Worm (Caenorhabditis elegans) whole organism, young adult: ENCODE data around the gene str-160.

Source experiments
- B0336.3 ChIP-seq: fragments of 200-800 bp; sonication (Bioruptor generic); IDR thresholded peaks from 2 replicates; pipeline ENCODE4 v1.3.6; 2022; ENCODE audit warnings: missing genetic modification characterization, missing compliant biosample characterization
- F10E7.11 ChIP-seq: sonication (generic microtip); optimal IDR thresholded peaks from 2 replicates; lab custom pipeline; 2017; ENCODE audit warnings: mild to moderate bottlenecking, missing genetic modification characterization, moderate library complexity, missing compliant biosample characterization
- F52B5.7 ChIP-seq: sonication (generic microtip); optimal IDR thresholded peaks from 2 replicates; lab custom pipeline; 2016; ENCODE audit warnings: mild to moderate bottlenecking, missing genetic modification characterization, missing compliant biosample characterization
- F55B11.4 ChIP-seq: sonication (generic microtip); optimal IDR thresholded peaks from 2 replicates; lab custom pipeline; 2016; ENCODE audit warnings: missing compliant biosample characterization, missing genetic modification characterization, borderline replicate concordance; ENCODE audit not compliant: insufficient read depth
- K11D2.4 ChIP-seq: fragments of 200-800 bp; sonication (Bioruptor generic); IDR thresholded peaks from 2 replicates; pipeline ENCODE4 v1.3.6; 2022; ENCODE audit warnings: missing genetic modification reagents, missing genetic modification characterization, missing compliant biosample characterization
- K12H6.12 ChIP-seq: fragments of 200-800 bp; sonication (Bioruptor generic); optimal IDR thresholded peaks from 2 replicates; lab custom pipeline; 2018; ENCODE audit warnings: mild to moderate bottlenecking, missing genetic modification characterization, missing compliant biosample characterization
- Y53F4B.3 ChIP-seq: fragments of 200-800 bp; sonication (Bioruptor generic); IDR thresholded peaks from 2 replicates; pipeline ENCODE4 v1.3.6; 2022; ENCODE audit warnings: missing genetic modification reagents, missing genetic modification characterization, missing compliant biosample characterization
- ZK185.1 ChIP-seq: sonication (generic microtip); optimal IDR thresholded peaks from 2 replicates; lab custom pipeline; 2016; ENCODE audit warnings: mild to moderate bottlenecking, missing genetic modification characterization, missing compliant biosample characterization; ENCODE audit not compliant: poor library complexity, severe bottlenecking
- ama-1 ChIP-seq, 3 experiments: fragments of 150-350 bp in 1 of 3; sonication (generic microtip) in 2 of 3; optimal IDR thresholded peaks; 2 replicates each; lab custom pipeline; 2014 to 2018; ENCODE audit warnings: missing biosample characterization in 2 of 3, missing genetic modification characterization in 2 of 3, missing genetic modification reagents in 2 of 3
- attf-6 ChIP-seq: fragments of 200-800 bp; sonication (Bioruptor generic); IDR thresholded peaks from 2 replicates; pipeline ENCODE4 v1.3.6; 2022; ENCODE audit warnings: missing genetic modification reagents, missing genetic modification characterization, missing compliant biosample characterization
- bed-1 ChIP-seq: fragments of 200-800 bp; sonication (Bioruptor generic); IDR thresholded peaks from 2 replicates; pipeline ENCODE4 v1.3.6; 2022; ENCODE audit warnings: missing genetic modification reagents, missing genetic modification characterization, missing compliant biosample characterization
- cebp-2 ChIP-seq: fragments of 200-800 bp; sonication (Bioruptor generic); IDR thresholded peaks from 2 replicates; pipeline ENCODE4 v1.3.6; 2022; ENCODE audit warnings: missing genetic modification characterization, missing compliant biosample characterization
- ceh-79 ChIP-seq: sonication (generic microtip); optimal IDR thresholded peaks from 2 replicates; lab custom pipeline; 2017; ENCODE audit warnings: mild to moderate bottlenecking, missing genetic modification characterization, missing compliant biosample characterization
- efl-1 ChIP-seq: fragments of 150-350 bp; optimal IDR thresholded peaks from 2 replicates; lab custom pipeline; 2014; ENCODE audit warnings: missing biosample characterization, missing genetic modification reagents, missing genetic modification characterization
- egl-18 ChIP-seq: fragments of 200-800 bp; sonication (Bioruptor generic); IDR thresholded peaks from 2 replicates; pipeline ENCODE4 v1.3.6; 2022; ENCODE audit warnings: missing genetic modification reagents, missing genetic modification characterization, missing compliant biosample characterization
- lag-1 ChIP-seq: fragments of 200-800 bp; sonication (Bioruptor generic); IDR thresholded peaks from 2 replicates; pipeline ENCODE4 v1.3.6; 2022; ENCODE audit warnings: missing genetic modification reagents, missing genetic modification characterization, missing compliant biosample characterization
- let-607 ChIP-seq, 2 experiments: fragments of 200-800 bp in 1 of 2; sonication (Bioruptor generic) in 1 of 2; sonication (generic microtip) in 1 of 2; optimal IDR thresholded peaks; 2 replicates each; lab custom pipeline; 2016 to 2018; ENCODE audit warnings: mild to moderate bottlenecking in 2 of 2, missing compliant biosample characterization in 2 of 2, missing genetic modification characterization in 2 of 2, moderate library complexity in 2 of 2, missing genotype in 1 of 2
- lin-40 ChIP-seq: sonication (generic microtip); optimal IDR thresholded peaks from 2 replicates; lab custom pipeline; 2016; ENCODE audit warnings: missing genetic modification characterization, mild to moderate bottlenecking, missing compliant biosample characterization, missing genotype, missing genetic modification reagents
- lir-1 ChIP-seq: fragments of 200-800 bp; sonication (Bioruptor generic); conservative IDR thresholded peaks from 2 replicates; pipeline ENCODE4 v1.3.6; 2022; ENCODE audit warnings: missing genetic modification reagents, missing genetic modification characterization, missing compliant biosample characterization
- lsl-1 ChIP-seq: fragments of 200-800 bp; sonication (Bioruptor generic); optimal IDR thresholded peaks from 2 replicates; lab custom pipeline; 2018; ENCODE audit warnings: mild to moderate bottlenecking, missing genetic modification characterization, moderate library complexity, missing compliant biosample characterization
- madf-10 ChIP-seq: sonication (generic microtip); optimal IDR thresholded peaks from 2 replicates; lab custom pipeline; 2016; ENCODE audit warnings: mild to moderate bottlenecking, missing genetic modification characterization, missing compliant biosample characterization
- madf-6 ChIP-seq: fragments of 200-800 bp; sonication (Bioruptor generic); IDR thresholded peaks from 2 replicates; pipeline ENCODE4 v1.3.6; 2022; ENCODE audit warnings: missing genetic modification reagents, missing genetic modification characterization, missing compliant biosample characterization
- mcd-1 ChIP-seq: fragments of 200-800 bp; sonication (Bioruptor generic); IDR thresholded peaks from 2 replicates; pipeline ENCODE4 v1.3.6; 2022; ENCODE audit warnings: missing genetic modification reagents, missing genetic modification characterization, missing compliant biosample characterization
- mxl-1 ChIP-seq: sonication (generic microtip); optimal IDR thresholded peaks from 2 replicates; lab custom pipeline; 2016; ENCODE audit warnings: missing genetic modification characterization, missing compliant biosample characterization
- nhr-179 ChIP-seq: sonication (generic microtip); optimal IDR thresholded peaks from 2 replicates; lab custom pipeline; 2016; ENCODE audit warnings: mild to moderate bottlenecking, missing genetic modification characterization, missing compliant biosample characterization
- rpc-1 ChIP-seq, 2 experiments: fragments of 150-350 bp in 1 of 2; sonication (generic microtip) in 1 of 2; optimal IDR thresholded peaks; 2 replicates each; lab custom pipeline; 2014 to 2018; ENCODE audit warnings: missing biosample characterization in 1 of 2, missing genetic modification characterization in 1 of 2, missing genetic modification reagents in 1 of 2, missing genotype in 1 of 2
- snpc-1.1 ChIP-seq: sonication (generic microtip); optimal IDR thresholded peaks from 2 replicates; lab custom pipeline; 2017; ENCODE audit warnings: missing genetic modification characterization, mild to moderate bottlenecking, missing compliant biosample characterization, antibody characterized with exemption, moderate library complexity, missing genotype, missing genetic modification reagents; ENCODE audit not compliant: insufficient read depth
- snpc-1.3 ChIP-seq: sonication (generic microtip); optimal IDR thresholded peaks from 2 replicates; lab custom pipeline; 2017; ENCODE audit warnings: missing genetic modification characterization, mild to moderate bottlenecking, missing compliant biosample characterization, antibody characterized with exemption, moderate library complexity, missing genotype, missing genetic modification reagents; ENCODE audit not compliant: insufficient read depth
- snpc-4 ChIP-seq, 5 experiments: fragments of 150-350 bp in 1 of 5; sonication (generic microtip) in 4 of 5; optimal IDR thresholded peaks; 2 replicates each; lab custom pipeline; 2014 to 2018; ENCODE audit warnings: missing genetic modification characterization in 5 of 5, missing biosample characterization in 3 of 5, antibody characterized with exemption in 2 of 5, mild to moderate bottlenecking in 2 of 5, missing compliant biosample characterization in 2 of 5, missing genotype in 2 of 5, moderate library complexity in 2 of 5, missing genetic modification reagents in 1 of 5
- somi-1 ChIP-seq: fragments of 200-800 bp; sonication (Bioruptor generic); optimal IDR thresholded peaks from 2 replicates; lab custom pipeline; 2018; ENCODE audit warnings: mild to moderate bottlenecking, missing genetic modification characterization, missing compliant biosample characterization
- tbp1 ChIP-seq: fragments of 200-800 bp; sonication (Bioruptor generic); optimal IDR thresholded peaks from 2 replicates; lab custom pipeline; 2018; ENCODE audit warnings: mild to moderate bottlenecking, missing genetic modification characterization, missing compliant biosample characterization
- unc-130 ChIP-seq: sonication (generic microtip); optimal IDR thresholded peaks from 2 replicates; lab custom pipeline; 2016; ENCODE audit warnings: missing genetic modification reagents, missing genetic modification characterization, missing compliant biosample characterization
- unc-62 ChIP-seq: fragments of 150-350 bp; optimal IDR thresholded peaks from 2 replicates; lab custom pipeline; 2014; ENCODE audit warnings: missing biosample characterization, missing genetic modification reagents, missing genetic modification characterization
- zfh-2 ChIP-seq: fragments of 200-800 bp; sonication (Bioruptor generic); conservative IDR thresholded peaks from 2 replicates; pipeline ENCODE4 v1.3.6; 2022; ENCODE audit warnings: missing genetic modification reagents, missing genetic modification characterization, missing compliant biosample characterization
- ztf-22 ChIP-seq: fragments of 200-800 bp; sonication (Bioruptor generic); optimal IDR thresholded peaks from 2 replicates; lab custom pipeline; 2018; ENCODE audit warnings: mild to moderate bottlenecking, missing genetic modification characterization, moderate library complexity, missing compliant biosample characterization
- ztf-25 ChIP-seq: fragments of 200-800 bp; sonication (Bioruptor generic); IDR thresholded peaks from 2 replicates; pipeline ENCODE4 v1.3.6; 2022; ENCODE audit warnings: missing genetic modification reagents, missing genetic modification characterization, missing compliant biosample characterization
- ztf-26 ChIP-seq: sonication (generic microtip); optimal IDR thresholded peaks from 2 replicates; lab custom pipeline; 2017; ENCODE audit warnings: missing genetic modification characterization, missing compliant biosample characterization

Gene str-160

DNA sequence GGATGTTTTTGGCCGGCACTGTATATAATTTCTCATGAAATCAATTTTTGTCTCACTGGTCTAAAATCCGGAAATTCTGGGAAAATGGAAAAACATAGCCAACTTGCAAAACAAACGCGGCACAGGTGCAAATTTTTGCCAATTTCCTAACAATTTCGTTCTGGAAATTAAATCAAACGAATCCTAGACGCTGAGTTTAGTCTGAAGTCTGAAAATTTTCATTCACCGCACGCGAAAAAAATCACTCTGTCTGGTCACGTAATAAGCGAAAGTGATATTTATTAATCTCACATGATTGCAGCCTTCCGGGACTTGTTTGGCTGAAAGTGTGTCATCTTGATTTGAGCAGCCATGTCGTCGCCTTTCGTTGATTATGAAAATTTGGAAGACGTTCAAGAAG, 17.8 kb upstream of the str-160 start, which contains the start of gene srw-103:
Gene srw-103 (plus strand): TSS at position 301 of the 400 bp plus-strand sequence.
- TF ChIP-seq rpc-1 (optimal IDR thresholded peaks at IDR 0.05; lab: Kevin White, UChicago) (no peak), rpc-1 (tag; optimal IDR thresholded peaks at IDR 0.05; lab: Kevin White, UChicago) (no peak), lsl-1 (no peak), madf-10 (tag; lab: Kevin White, UChicago) (no peak), ceh-79 (no peak)

DNA sequence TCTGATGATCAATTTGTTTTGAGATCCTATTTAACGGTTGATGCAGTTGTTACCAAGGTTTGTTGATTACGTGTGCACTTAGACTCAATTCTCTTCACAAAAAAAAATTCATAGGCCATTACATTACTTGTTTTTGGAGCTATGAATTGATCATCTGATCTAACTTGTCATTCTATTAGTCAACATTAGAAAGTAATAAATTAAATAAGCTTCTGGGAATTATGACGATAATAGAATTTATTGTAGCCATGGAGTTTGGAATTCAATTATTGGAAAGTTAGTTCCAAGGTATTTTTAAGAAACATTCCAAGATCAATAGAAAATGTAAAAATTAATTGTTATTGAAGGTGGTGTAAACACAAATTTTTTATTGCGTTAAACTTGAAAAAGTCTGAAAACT, 16.4 kb upstream of the str-160 start:
- TF ChIP-seq let-607 (tag; optimal IDR thresholded peaks at IDR 0.05; lab: Kevin White, UChicago) (no peak), lir-1 (GFP tag; lab: Robert Waterston, UW) (no peak), unc-130 (GFP tag; lab: Kevin White, UChicago) (no peak), ZK185.1 (tag; lab: Kevin White, UChicago) (no peak), ama-1 (optimal IDR thresholded peaks at IDR 0.05; lab: Kevin White, UChicago) (no peak), ama-1 (GFP tag; optimal IDR thresholded peaks at IDR 0.05; lab: Kevin White, UChicago) (no peak), K11D2.4 (no peak), tbp1 (GFP tag; lab: Kevin White, UChicago) (no peak)

DNA sequence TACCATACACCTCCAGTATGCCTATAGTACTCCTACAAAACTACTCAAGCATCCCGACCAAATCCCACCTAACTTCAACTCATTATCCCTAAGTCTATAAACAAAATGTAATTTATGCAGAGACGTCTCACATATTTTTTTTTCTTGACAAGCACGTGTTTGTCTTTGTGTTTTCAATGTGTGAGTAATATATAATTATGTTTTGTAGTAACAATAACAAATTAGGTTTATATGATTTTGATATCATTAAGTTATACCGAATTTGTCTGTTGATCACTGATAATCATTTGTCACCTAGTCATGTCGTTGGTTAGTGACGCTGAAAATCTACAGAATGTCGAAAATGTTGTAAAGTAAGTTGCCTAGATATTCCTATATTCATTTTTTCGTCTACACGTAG, 14.7 kb upstream of the str-160 start, which contains the start of gene srw-102:
Gene srw-102 (plus strand): TSS at position 301 of the 400 bp plus-strand sequence.
- TF ChIP-seq ZK185.1 (tag; lab: Kevin White, UChicago): no peak

DNA sequence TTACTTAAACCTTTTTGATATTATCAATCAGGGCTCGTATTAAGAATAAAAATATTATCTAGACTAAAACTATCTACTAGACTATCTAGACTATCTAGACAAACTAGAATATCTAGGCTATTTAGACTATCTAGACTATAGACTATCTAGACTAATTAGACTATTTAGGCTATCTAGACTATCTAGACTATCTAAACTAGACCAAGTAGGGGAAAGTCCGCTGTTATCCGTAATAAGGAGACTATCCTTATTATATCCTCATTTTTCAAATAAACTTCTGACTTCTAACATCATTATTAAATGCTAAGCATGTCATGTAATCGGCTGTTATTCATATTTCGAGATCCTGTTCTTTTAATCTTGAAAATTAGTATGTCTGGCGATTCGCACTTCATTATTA, 12.7 kb upstream of the str-160 start, which contains the start of gene srw-101:
Gene srw-101 (plus strand): TSS at position 301 of the 400 bp plus-strand sequence.
- TF ChIP-seq nhr-179 (no peak), efl-1 (GFP tag; lab: Kevin White, UChicago) (no peak), snpc-4 (GFP tag; optimal IDR thresholded peaks at IDR 0.05; lab: Kevin White, UChicago) (no peak), snpc-4 (tag; optimal IDR thresholded peaks at IDR 0.05; lab: Kevin White, UChicago) (no peak), somi-1 (GFP tag; lab: Kevin White, UChicago) (no peak), attf-6 (GFP tag; lab: Robert Waterston, UW) (no peak), madf-6 (GFP tag; lab: Robert Waterston, UW) (no peak), ztf-25 (GFP tag; lab: Robert Waterston, UW) (no peak), bed-1 (GFP tag; lab: Robert Waterston, UW) (no peak), snpc-1.3 (tag; lab: Kevin White, UChicago) (no peak), ztf-22 (GFP tag; lab: Kevin White, UChicago) (no peak), egl-18 (GFP tag; lab: Robert Waterston, UW) (no peak), lin-40 (tag; lab: Kevin White, UChicago) (no peak), cebp-2 (GFP tag; lab: Robert Waterston, UW) (no peak), unc-62 (GFP tag; lab: Kevin White, UChicago) (no peak)

DNA sequence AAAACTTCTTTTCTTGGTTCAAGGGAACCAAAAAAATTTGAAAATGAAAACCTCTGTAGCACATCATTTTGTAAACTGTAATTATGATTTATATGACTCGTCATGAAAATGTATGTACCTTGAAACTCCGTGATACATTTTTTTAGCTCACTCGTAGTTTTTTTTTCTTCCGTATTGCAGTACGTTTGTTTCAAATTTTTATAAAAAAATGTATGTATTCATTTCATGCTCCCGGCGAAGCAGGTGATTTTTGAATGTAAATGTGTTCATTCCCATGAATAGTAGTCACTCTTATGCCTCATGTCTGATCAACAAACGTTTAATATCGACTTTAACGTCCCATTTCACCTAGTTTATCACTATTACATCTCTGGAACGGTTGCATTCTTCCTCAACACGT, 9.3 kb upstream of the str-160 start, which contains the start of gene sri-27:
Gene sri-27 (plus strand): TSS at position 301 of the 400 bp plus-strand sequence.
- TF ChIP-seq nhr-179 (no peak), Y53F4B.3 (no peak), F10E7.11 (no peak)
- TF ChIP-seq, all 124 proteins: peak for 0

DNA sequence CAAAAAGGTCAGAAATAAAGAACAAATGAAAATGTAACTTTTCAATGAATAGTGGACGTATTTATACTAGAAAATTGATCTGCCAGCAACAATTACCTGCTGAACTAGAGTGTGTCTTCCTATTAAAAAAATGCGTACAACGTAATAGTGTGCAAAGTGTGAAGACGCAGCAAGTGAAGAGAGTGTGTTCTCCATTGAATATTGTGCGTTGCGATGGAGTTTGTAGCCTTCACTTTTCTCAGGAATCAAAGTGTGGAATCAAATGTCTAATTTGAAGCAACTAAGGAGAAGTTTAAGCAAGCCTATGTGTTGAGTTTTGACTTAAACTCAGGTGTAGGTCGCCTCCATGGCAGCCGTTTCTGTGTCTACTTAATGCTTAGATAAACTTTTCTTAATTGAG, 2.8 kb upstream of the str-160 start, which contains the start of gene gst-21:
Gene gst-21 (minus strand): TSS at position 101 of the 400 bp plus-strand sequence.
- TF ChIP-seq ztf-26: no peak
- TF ChIP-seq F52B5.7 (tag; lab: Kevin White, UChicago): no peak
- no peak for TF ChIP-seq ztf-22 (GFP tag; lab: Kevin White, UChicago)
- TF ChIP-seq lag-1 (GFP tag; lab: Robert Waterston, UW): no peak
- TF ChIP-seq Y53F4B.3: no peak
- no peak for TF ChIP-seq cebp-2 (GFP tag; lab: Robert Waterston, UW)
- no peak for TF ChIP-seq B0336.3 (GFP tag; lab: Robert Waterston, UW)
- TF ChIP-seq snpc-1.1 (tag; lab: Kevin White, UChicago): no peak
- no peak for TF ChIP-seq F55B11.4 (tag; lab: Kevin White, UChicago)
- TF ChIP-seq mcd-1 (GFP tag; lab: Robert Waterston, UW): no peak
- no peak for TF ChIP-seq K12H6.12 (tag; lab: Kevin White, UChicago)
- TF ChIP-seq zfh-2: no peak
- no peak for TF ChIP-seq lir-1 (GFP tag; lab: Robert Waterston, UW)
- no peak for TF ChIP-seq mxl-1 (tag; lab: Kevin White, UChicago)
